Worm (Caenorhabditis elegans): ENCODE results near the gene F14H8.4.
A peak's percentile ranks its signal among the peaks of the same experiment; 100 is the strongest.

F14H8.4 gene

ce11 chrV:15059534-15059933 lies 35.9 kb downstream of the F14H8.4 start, which contains the start of the genes mcm-3 and C25D7.15 (continued):
- TF ChIP-seq fkh-3 (tag; optimal IDR thresholded peaks at IDR 0.05) (no peak), efl-1 (GFP tag; optimal IDR thresholded peaks at IDR 0.05) (peak; percentile 96), F39B2.1 (GFP tag; IDR thresholded peaks at IDR 0.05) (no peak), ceh-91 (GFP tag; IDR thresholded peaks at IDR 0.05) (peak; percentile 89), unc-130 (GFP tag; optimal IDR thresholded peaks at IDR 0.05) (peak; percentile 0), mel-28 (tag; optimal IDR thresholded peaks at IDR 0.05; ENCODE audit: borderline replicate concordance) (no peak), lsy-27 (tag; optimal IDR thresholded peaks at IDR 0.05; ENCODE audit: borderline replicate concordance, insufficient read depth) (no peak), snpc-1.1 (tag; optimal IDR thresholded peaks at IDR 0.05; ENCODE audit: insufficient read depth) (peak; percentile 46), nhr-80 (tag; optimal IDR thresholded peaks at IDR 0.05) (no peak), F57A8.1 (GFP tag; optimal IDR thresholded peaks at IDR 0.05) (no peak), rcor-1 (GFP tag; IDR thresholded peaks at IDR 0.05) (peak; percentile 50), madf-6 (GFP tag; IDR thresholded peaks at IDR 0.05) (peak; percentile 97), madf-10 (tag; optimal IDR thresholded peaks at IDR 0.05) (no peak), die-1 (tag; optimal IDR thresholded peaks at IDR 0.05) (no peak), bed-2 (GFP tag; IDR thresholded peaks at IDR 0.05) (no peak), D2030.7 (GFP tag; IDR thresholded peaks at IDR 0.05) (peak; percentile 87), B0336.3 (GFP tag; IDR thresholded peaks at IDR 0.05) (peak; percentile 50; the same call in 1 of the 2 replicates), ztf-22 (GFP tag; optimal IDR thresholded peaks at IDR 0.05) (no peak), egrh-3 (GFP tag; IDR thresholded peaks at IDR 0.05) (no peak), nfya-2 (GFP tag; IDR thresholded peaks at IDR 0.05) (no peak), mes-4 (tag; optimal IDR thresholded peaks at IDR 0.05) (no peak), B0261.1 (tag; optimal IDR thresholded peaks at IDR 0.05) (no peak), tbp1 (GFP tag; optimal IDR thresholded peaks at IDR 0.05) (peak; percentile 55), F22D6.2 (tag; optimal IDR thresholded peaks at IDR 0.05) (no peak), unc-62 (GFP tag; optimal IDR thresholded peaks at IDR 0.05) (no peak)

ce11 chrV:15060595-15060994 lies 37.0 kb downstream of the F14H8.4 start:
- TF ChIP-seq rec-8 (tag; optimal IDR thresholded peaks at IDR 0.05) (no peak), let-526 (GFP tag; IDR thresholded peaks at IDR 0.05) (no peak), lsl-1 (GFP tag; optimal IDR thresholded peaks at IDR 0.05) (peak; percentile 77), nfyb-1 (GFP tag; IDR thresholded peaks at IDR 0.05) (no peak), madf-3 (GFP tag; IDR thresholded peaks at IDR 0.05) (no peak), nhr-120 (GFP tag; IDR thresholded peaks at IDR 0.05) (no peak), sea-2 (GFP tag; IDR thresholded peaks at IDR 0.05) (no peak), B0261.1 (tag; optimal IDR thresholded peaks at IDR 0.05) (no peak), madf-6 (GFP tag; IDR thresholded peaks at IDR 0.05) (no peak; the same call in 1 of the 2 replicates), F37B4.10 (GFP tag; IDR thresholded peaks at IDR 0.05) (no peak), F49E8.2 (tag; optimal IDR thresholded peaks at IDR 0.05; ENCODE audit: insufficient read depth) (no peak), ekl-4 (GFP tag; IDR thresholded peaks at IDR 0.05) (no peak), F57A8.1 (GFP tag; optimal IDR thresholded peaks at IDR 0.05) (no peak), ceh-27 (GFP tag; optimal IDR thresholded peaks at IDR 0.05) (no peak), F33H1.4 (GFP tag; IDR thresholded peaks at IDR 0.05) (peak; percentile 55; the same call in 1 of the 2 replicates), lin-54 (GFP tag; optimal IDR thresholded peaks at IDR 0.05) (no peak), aptf-3 (GFP tag; IDR thresholded peaks at IDR 0.05) (no peak)
